Worm (Caenorhabditis elegans) whole organism, L2 larva: ENCODE data around the gene T05B9.1.

Experiments
- elt-3 ChIP-seq: sonication (generic microtip); optimal IDR thresholded peaks from 2 replicates; lab custom pipeline; 2017; ENCODE audit warnings: missing biosample characterization, missing genetic modification characterization
- mab-5 ChIP-seq: fragments of 150-350 bp; optimal IDR thresholded peaks from 2 replicates; lab custom pipeline; 2014; ENCODE audit warnings: missing biosample characterization, missing genetic modification characterization
- mdl-1 ChIP-seq, 2 experiments: fragments of 150-350 bp in 1 of 2; sonication (generic microtip) in 1 of 2; optimal IDR thresholded peaks; 2 replicates each; lab custom pipeline; 2017; ENCODE audit warnings: missing biosample characterization in 2 of 2, missing genetic modification characterization in 2 of 2
- nhr-11 ChIP-seq: fragments of 150-350 bp; optimal IDR thresholded peaks from 2 replicates; lab custom pipeline; 2014; ENCODE audit warnings: missing biosample characterization, missing genetic modification characterization
- sem-4 ChIP-seq: fragments of 150-350 bp; optimal IDR thresholded peaks from 2 replicates; lab custom pipeline; 2014; ENCODE audit warnings: missing biosample characterization, missing genetic modification reagents, missing genetic modification characterization

DNA sequence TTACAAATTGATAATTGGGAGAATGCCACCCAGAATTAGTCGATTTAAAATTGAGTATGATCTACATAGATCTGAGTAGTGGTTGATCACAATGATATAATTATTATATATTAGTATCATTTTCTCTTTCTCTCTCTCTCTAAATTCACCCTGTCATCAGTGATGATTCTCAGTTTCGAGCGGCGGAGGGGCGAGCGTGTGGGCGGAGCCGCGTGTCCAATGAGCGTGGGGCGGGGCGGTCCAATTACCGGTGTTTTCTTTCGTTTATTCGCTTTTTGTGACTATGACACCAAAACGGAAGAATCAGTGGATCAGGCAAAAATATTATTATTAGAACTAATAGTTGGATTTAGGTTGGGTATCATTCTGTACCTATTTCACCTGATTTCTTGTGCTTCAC is 19.0 kb upstream of the T05B9.1 start:
- TF ChIP-seq sem-4 (tag; lab: Kevin White, UChicago) (no peak), mdl-1 (tag; optimal IDR thresholded peaks at IDR 0.05; lab: Kevin White, UChicago) (no peak), elt-3 (tag; lab: Kevin White, UChicago) (no peak), mab-5 (tag; lab: Kevin White, UChicago) (no peak), nhr-11 (tag; lab: Kevin White, UChicago) (no peak)
